Worm (Caenorhabditis elegans) whole organism, midembryonic: ENCODE measurements around the gene T28A8.8.
"Not testable (repeated sequence)": the region's sequence is repeated elsewhere in the genome, so short reads cannot be mapped to it uniquely, and the experiment has no call there.

Source experiments
- T22C8.4 ChIP-seq: fragments of 200-800 bp; sonication (Bioruptor generic); IDR thresholded peaks from 2 replicates; pipeline ENCODE4 v1.3.6; 2022; ENCODE audit warnings: missing genetic modification characterization, missing compliant biosample characterization
- cog-1 ChIP-seq: sonication (generic microtip); optimal IDR thresholded peaks from 2 replicates; lab custom pipeline; 2016; ENCODE audit warnings: missing genetic modification characterization, missing compliant biosample characterization
- flt-1 ChIP-seq: fragments of 200-800 bp; sonication (Bioruptor generic); IDR thresholded peaks from 2 replicates; pipeline ENCODE4 v1.3.6; 2022; ENCODE audit warnings: missing genetic modification characterization, missing compliant biosample characterization
- klf-2 ChIP-seq: fragments of 200-800 bp; sonication (Bioruptor generic); conservative IDR thresholded peaks from 2 replicates; pipeline ENCODE4 v1.3.6; 2022; ENCODE audit warnings: missing genetic modification reagents, missing genetic modification characterization, missing compliant biosample characterization
- med-1 ChIP-seq: sonication (generic microtip); optimal IDR thresholded peaks from 2 replicates; lab custom pipeline; 2017; ENCODE audit warnings: missing genetic modification characterization, mild to moderate bottlenecking, missing compliant biosample characterization, antibody characterized with exemption, missing genetic modification reagents; ENCODE audit not compliant: insufficient read depth
- ref-1 ChIP-seq: fragments of 200-800 bp; sonication (Bioruptor generic); conservative IDR thresholded peaks from 2 replicates; pipeline ENCODE4 v1.3.6; 2022; ENCODE audit warnings: missing genetic modification reagents, missing genetic modification characterization, missing compliant biosample characterization
- tab-1 ChIP-seq: fragments of 200-800 bp; sonication (Bioruptor generic); IDR thresholded peaks from 2 replicates; pipeline ENCODE4 v1.3.6; 2022; ENCODE audit warnings: missing genetic modification characterization, missing compliant biosample characterization
- ztf-23 ChIP-seq: fragments of 200-800 bp; sonication (Bioruptor generic); IDR thresholded peaks from 2 replicates; pipeline ENCODE4 v1.3.6; 2022; ENCODE audit warnings: missing genetic modification reagents, missing genetic modification characterization, missing compliant biosample characterization
- ztf-29 ChIP-seq: fragments of 200-800 bp; sonication (Bioruptor generic); IDR thresholded peaks from 2 replicates; pipeline ENCODE4 v1.3.6; 2022; ENCODE audit warnings: missing genetic modification reagents, missing genetic modification characterization, missing compliant biosample characterization

Gene T28A8.8

ce11 chrIII:13495571-13495970 lies 7.0 kb upstream of the T28A8.8 start, which contains the start of gene T28A8.2:
T28A8.2 (minus strand) TSS chrIII:13495671.
- no peak for TF ChIP-seq ztf-23 (GFP tag; lab: Robert Waterston, UW)
- TF ChIP-seq ztf-29 (GFP tag; lab: Robert Waterston, UW): no peak
- no peak for TF ChIP-seq cog-1
- TF ChIP-seq med-1 (GFP tag; lab: Kevin White, UChicago): no peak
- TF ChIP-seq flt-1: no peak
- no peak for TF ChIP-seq ref-1 (GFP tag; lab: Robert Waterston, UW)
- TF ChIP-seq T22C8.4 (GFP tag; lab: Robert Waterston, UW): no peak
- no peak for TF ChIP-seq tab-1 (GFP tag; lab: Robert Waterston, UW)
- no peak for TF ChIP-seq klf-2 (GFP tag; lab: Robert Waterston, UW)

ce11 chrIII:13498899-13499298 lies 3.7 kb upstream of the T28A8.8 start, which contains the start of gene T28A8.6:
T28A8.6 (plus strand) TSS chrIII:13499199.
- TF ChIP-seq ztf-29 (GFP tag; lab: Robert Waterston, UW); med-1 (GFP tag; lab: Kevin White, UChicago); ztf-23 (GFP tag; lab: Robert Waterston, UW): not testable (repeated sequence)

ce11 chrIII:13501599-13501998 lies 1.0 kb upstream of the T28A8.8 start, which contains the start of gene T28A8.5:
T28A8.5 (plus strand) TSS chrIII:13501630.
- TF ChIP-seq med-1 (GFP tag; lab: Kevin White, UChicago): no peak
- TF ChIP-seq tab-1 (GFP tag; lab: Robert Waterston, UW): no peak

- no peak for TF ChIP-seq flt-1
- no peak for TF ChIP-seq ztf-23 (GFP tag; lab: Robert Waterston, UW)
- no peak for TF ChIP-seq med-1 (GFP tag; lab: Kevin White, UChicago)
- TF ChIP-seq klf-2 (GFP tag; lab: Robert Waterston, UW): no peak
Observed at ce11 chrIII:13503379-13503778, 766 bp downstream of the T28A8.8 start, which contains the start of gene T28A8.4. T28A8.4 (plus strand) TSS chrIII:13503679.

ce11 chrIII:13505718-13506117 lies 3.1 kb downstream of the T28A8.8 start, which contains the start of gene T28A8.3:
T28A8.3 (plus strand) TSS chrIII:13506018.
- TF ChIP-seq ztf-29 (GFP tag; lab: Robert Waterston, UW) (no peak), ztf-23 (GFP tag; lab: Robert Waterston, UW) (no peak), flt-1 (no peak), med-1 (GFP tag; lab: Kevin White, UChicago) (no peak), cog-1 (no peak), tab-1 (GFP tag; lab: Robert Waterston, UW) (no peak), ref-1 (GFP tag; lab: Robert Waterston, UW) (no peak), T22C8.4 (GFP tag; lab: Robert Waterston, UW) (no peak), klf-2 (GFP tag; lab: Robert Waterston, UW) (no peak)

ce11 chrIII:13510753-13511152 lies 8.1 kb downstream of the T28A8.8 start:
- no peak for TF ChIP-seq cog-1
- TF ChIP-seq ztf-29 (GFP tag; lab: Robert Waterston, UW): no peak
- no peak for TF ChIP-seq flt-1
- no peak for TF ChIP-seq tab-1 (GFP tag; lab: Robert Waterston, UW)
- no peak for TF ChIP-seq T22C8.4 (GFP tag; lab: Robert Waterston, UW)
- no peak for TF ChIP-seq ztf-23 (GFP tag; lab: Robert Waterston, UW)
- TF ChIP-seq ref-1 (GFP tag; lab: Robert Waterston, UW): no peak
- TF ChIP-seq med-1 (GFP tag; lab: Kevin White, UChicago): no peak
- TF ChIP-seq klf-2 (GFP tag; lab: Robert Waterston, UW): no peak

- peak; percentile 70 for TF ChIP-seq T22C8.4 (GFP tag; lab: Robert Waterston, UW)
- TF ChIP-seq flt-1: no peak
Observed at ce11 chrIII:13514470-13514869, 11.9 kb downstream of the T28A8.8 start, which contains the start of gene mlh-1. mlh-1 (minus strand) TSS chrIII:13514570.

ce11 chrIII:13518437-13518836 lies 15.8 kb downstream of the T28A8.8 start:
- TF ChIP-seq ztf-29 (GFP tag; lab: Robert Waterston, UW) (no peak), flt-1 (no peak), T22C8.4 (GFP tag; lab: Robert Waterston, UW) (no peak), ztf-23 (GFP tag; lab: Robert Waterston, UW) (no peak), klf-2 (GFP tag; lab: Robert Waterston, UW) (no peak), med-1 (GFP tag; lab: Kevin White, UChicago) (no peak), cog-1 (no peak), ref-1 (GFP tag; lab: Robert Waterston, UW) (no peak), tab-1 (GFP tag; lab: Robert Waterston, UW) (no peak)

- TF ChIP-seq tab-1 (GFP tag; lab: Robert Waterston, UW) (no peak), T22C8.4 (GFP tag; lab: Robert Waterston, UW) (no peak), cog-1 (no peak), klf-2 (GFP tag; lab: Robert Waterston, UW) (no peak), med-1 (GFP tag; lab: Kevin White, UChicago) (no peak), flt-1 (no peak), ref-1 (GFP tag; lab: Robert Waterston, UW) (no peak), ztf-29 (GFP tag; lab: Robert Waterston, UW) (no peak), ztf-23 (GFP tag; lab: Robert Waterston, UW) (no peak)
Observed at ce11 chrIII:13524021-13524420, 21.4 kb downstream of the T28A8.8 start, which contains the start of gene pod-1. pod-1 (minus strand) TSS chrIII:13524121.

- TF ChIP-seq ztf-23 (GFP tag; lab: Robert Waterston, UW) (no peak), tab-1 (GFP tag; lab: Robert Waterston, UW) (no peak), ref-1 (GFP tag; lab: Robert Waterston, UW) (no peak), flt-1 (no peak), ztf-29 (GFP tag; lab: Robert Waterston, UW) (no peak), cog-1 (no peak), klf-2 (GFP tag; lab: Robert Waterston, UW) (no peak), med-1 (GFP tag; lab: Kevin White, UChicago) (no peak), T22C8.4 (GFP tag; lab: Robert Waterston, UW) (no peak)
Observed at ce11 chrIII:13525118-13525839, 22.7 kb downstream of the T28A8.8 start.
